Worm (Caenorhabditis elegans): ENCODE results near the gene glb-25.

- TF ChIP-seq ama-1 (optimal IDR thresholded peaks at IDR 0.05), result no peak
- no peak for TF ChIP-seq hmbx-1 (tag; optimal IDR thresholded peaks at IDR 0.05)
- no peak for TF ChIP-seq flt-1 (GFP tag; IDR thresholded peaks at IDR 0.05)
- TF ChIP-seq ceh-36 (tag; optimal IDR thresholded peaks at IDR 0.05), result no peak
- no peak for TF ChIP-seq hnd-1 (tag; optimal IDR thresholded peaks at IDR 0.05)
- no peak for TF ChIP-seq sea-1 (GFP tag; conservative IDR thresholded peaks at IDR 0.05)
- TF ChIP-seq B0310.2 (tag; optimal IDR thresholded peaks at IDR 0.05), result no peak
- TF ChIP-seq tra-4 (tag; optimal IDR thresholded peaks at IDR 0.05), result no peak
- no peak for TF ChIP-seq tbx-11 (GFP tag; IDR thresholded peaks at IDR 0.05)
- no peak for TF ChIP-seq F13C5.2 (tag; optimal IDR thresholded peaks at IDR 0.05)
- no peak for TF ChIP-seq hmg-4 (GFP tag; optimal IDR thresholded peaks at IDR 0.05)
- no peak for TF ChIP-seq tbx-37 (GFP tag; conservative IDR thresholded peaks at IDR 0.05)
- no peak for TF ChIP-seq aly-1 (tag; optimal IDR thresholded peaks at IDR 0.05)
- no peak for TF ChIP-seq ets-7 (tag; optimal IDR thresholded peaks at IDR 0.05)
Observed at ce11 chrV:1925487-1925886, 12.6 kb upstream of the glb-25 start, which contains the start of gene T06A1.1.

Data from whole organism, early embryonic.